Worm (Caenorhabditis elegans): ENCODE measurements around the gene T14G12.6.

- no peak for TF ChIP-seq egl-27 (tag; optimal IDR thresholded peaks at IDR 0.05)
- no peak for TF ChIP-seq nhr-77 (tag; optimal IDR thresholded peaks at IDR 0.05)
- TF ChIP-seq zag-1 (tag; optimal IDR thresholded peaks at IDR 0.05), result no peak
- no peak for TF ChIP-seq nhr-12 (tag; optimal IDR thresholded peaks at IDR 0.05)
- TF ChIP-seq unc-62 (GFP tag; optimal IDR thresholded peaks at IDR 0.05), result no peak
These were observed 3.5 kb downstream of the T14G12.6 start for ce11 chrX:3755753-3756152.
